Fruit fly (Drosophila melanogaster) whole organism, embryonic: ENCODE measurements around the gene CG12728.

Source experiments
- Awh ChIP-seq: fragments of 200-800 bp; sonication (Bioruptor generic); IDR thresholded peaks from 2 replicates; pipeline ENCODE4, ENCODE4 v1.3.6; 2022; ENCODE audit warnings: missing biosample characterization, missing genetic modification characterization
- CG14014 ChIP-seq: fragments of 200-800 bp; sonication (Bioruptor generic); IDR thresholded peaks from 2 replicates; pipeline ENCODE4 v1.3.6; 2022; ENCODE audit warnings: missing biosample characterization, missing genetic modification characterization
- CG14441 ChIP-seq: fragments of 200-800 bp; sonication (Bioruptor generic); IDR thresholded peaks from 2 replicates; pipeline ENCODE4 v1.3.6; 2022; ENCODE audit warnings: missing biosample characterization, missing genetic modification characterization
- CG17568 ChIP-seq: fragments of 200-800 bp; sonication (Bioruptor generic); optimal IDR thresholded peaks from 2 replicates; lab custom pipeline; 2018; ENCODE audit warnings: missing biosample characterization, mild to moderate bottlenecking, missing genetic modification characterization, moderate library complexity
- CG18764 ChIP-seq: fragments of 200-800 bp; sonication (Bioruptor generic); optimal IDR thresholded peaks from 3 replicates; lab custom pipeline; 2016; ENCODE audit warnings: missing biosample characterization, missing genetic modification characterization
- CG2120 ChIP-seq: fragments of 200-800 bp; sonication (Bioruptor generic); optimal IDR thresholded peaks from 3 replicates; lab custom pipeline; 2016; ENCODE audit warnings: missing biosample characterization, missing genetic modification characterization
- CG30403 ChIP-seq: fragments of 200-800 bp; sonication (Bioruptor generic); optimal IDR thresholded peaks from 3 replicates; lab custom pipeline; 2016; ENCODE audit warnings: missing biosample characterization, missing genetic modification characterization
- CG30431 ChIP-seq: fragments of 200-800 bp; sonication (Bioruptor generic); optimal IDR thresholded peaks from 2 replicates; lab custom pipeline; 2017; ENCODE audit warnings: missing biosample characterization, missing genetic modification characterization
- CG31441 ChIP-seq: fragments of 200-800 bp; sonication (Bioruptor generic); IDR thresholded peaks from 2 replicates; pipeline ENCODE4 v1.3.6; 2022; ENCODE audit warnings: missing biosample characterization, missing genetic modification characterization
- CG3163 ChIP-seq: fragments of 200-800 bp; sonication (Bioruptor generic); optimal IDR thresholded peaks from 3 replicates; lab custom pipeline; 2016; ENCODE audit warnings: missing biosample characterization, missing genetic modification characterization
- CG4854 ChIP-seq: fragments of 200-800 bp; sonication (Bioruptor generic); optimal IDR thresholded peaks from 2 replicates; lab custom pipeline; 2016; ENCODE audit warnings: missing biosample characterization, missing genetic modification characterization, inconsistent platforms
- CG5180 ChIP-seq: fragments of 200-800 bp; sonication (Bioruptor generic); optimal IDR thresholded peaks from 3 replicates; lab custom pipeline; 2017; ENCODE audit warnings: missing biosample characterization, missing genetic modification characterization, mild to moderate bottlenecking, moderate library complexity, missing genetic modification reagents
- CG5953 ChIP-seq: fragments of 200-800 bp; sonication (Bioruptor generic); IDR thresholded peaks from 2 replicates; pipeline ENCODE4 v1.3.6; 2022; ENCODE audit warnings: missing biosample characterization, missing genetic modification characterization
- CG6791 ChIP-seq: fragments of 200-800 bp; sonication (Bioruptor generic); IDR thresholded peaks from 3 replicates; pipeline ENCODE4 v1.3.6; 2022; ENCODE audit warnings: missing biosample characterization, missing genetic modification characterization; ENCODE audit not compliant: partially characterized antibody
- CG7556 ChIP-seq: fragments of 200-800 bp; sonication (Bioruptor generic); optimal IDR thresholded peaks from 2 replicates; lab custom pipeline; 2017; ENCODE audit warnings: missing biosample characterization, mild to moderate bottlenecking, missing genetic modification characterization
- CG7928 ChIP-seq: fragments of 200-800 bp; sonication (Bioruptor generic); optimal IDR thresholded peaks from 2 replicates; lab custom pipeline; 2017; ENCODE audit warnings: missing biosample characterization, mild to moderate bottlenecking, missing genetic modification characterization
- CG8281 ChIP-seq: fragments of 200-800 bp; sonication (Bioruptor generic); optimal IDR thresholded peaks from 2 replicates; lab custom pipeline; 2018; ENCODE audit warnings: missing biosample characterization, mild to moderate bottlenecking, missing genetic modification characterization, moderate library complexity
- CG8290 ChIP-seq, 3 experiments: fragments of 200-800 bp; sonication (Bioruptor generic); optimal IDR thresholded peaks; 2 replicates each; lab custom pipeline; 2016 to 2019; ENCODE audit warnings: missing biosample characterization in 3 of 3, missing genetic modification characterization in 3 of 3, mild to moderate bottlenecking in 2 of 3, moderate library complexity in 1 of 3
- CG9876 ChIP-seq: fragments of 200-800 bp; sonication (Bioruptor generic); optimal IDR thresholded peaks from 2 replicates; lab custom pipeline; 2016; ENCODE audit warnings: missing biosample characterization, missing genetic modification characterization
- D ChIP-seq, 2 experiments: fragments of 200-800 bp in 1 of 2; fragments of >200 bp in 1 of 2; sonication (Bioruptor generic) in 1 of 2; optimal IDR thresholded peaks; 2 replicates in 1 of 2; 3 replicates in 1 of 2; lab custom pipeline; 2017; ENCODE audit warnings: mild to moderate bottlenecking in 1 of 2, missing biosample characterization in 1 of 2, missing genetic modification characterization in 1 of 2, missing genetic modification reagents in 1 of 2
- Dbx ChIP-seq: fragments of 200-800 bp; sonication (Bioruptor generic); IDR thresholded peaks from 3 replicates; pipeline ENCODE4 v1.3.6; 2022; ENCODE audit warnings: missing biosample characterization, missing genetic modification characterization
- Fer1 ChIP-seq: fragments of 200-800 bp; sonication (Bioruptor generic); optimal IDR thresholded peaks from 2 replicates; lab custom pipeline; 2017; ENCODE audit warnings: missing biosample characterization, mild to moderate bottlenecking, missing genetic modification characterization
- HHEX ChIP-seq: fragments of 200-800 bp; sonication (Bioruptor generic); optimal IDR thresholded peaks from 3 replicates; lab custom pipeline; 2017; ENCODE audit warnings: missing biosample characterization, mild to moderate bottlenecking, missing genetic modification characterization, missing genetic modification reagents
- Hey ChIP-seq: fragments of 200-800 bp; sonication (Bioruptor generic); optimal IDR thresholded peaks from 3 replicates; lab custom pipeline; 2018; ENCODE audit warnings: missing biosample characterization, mild to moderate bottlenecking, missing genetic modification characterization
- HmgZ ChIP-seq: fragments of 200-800 bp; sonication (Bioruptor generic); optimal IDR thresholded peaks from 2 replicates; lab custom pipeline; 2018; ENCODE audit warnings: missing biosample characterization, mild to moderate bottlenecking, missing genetic modification characterization
- NK7.1 ChIP-seq: fragments of 200-800 bp; sonication (Bioruptor generic); optimal IDR thresholded peaks from 3 replicates; lab custom pipeline; 2016; ENCODE audit warnings: missing biosample characterization, missing genetic modification characterization
- NfI ChIP-seq: fragments of 200-800 bp; sonication (Bioruptor generic); optimal IDR thresholded peaks from 3 replicates; lab custom pipeline; 2018; ENCODE audit warnings: missing biosample characterization, mild to moderate bottlenecking, missing genetic modification characterization, moderate library complexity
- Oli ChIP-seq: fragments of 200-800 bp; sonication (Bioruptor generic); optimal IDR thresholded peaks from 2 replicates; lab custom pipeline; 2018; ENCODE audit warnings: missing biosample characterization, mild to moderate bottlenecking, missing genetic modification characterization, moderate library complexity
- Ptx1 ChIP-seq: fragments of 200-800 bp; sonication (Bioruptor generic); IDR thresholded peaks from 2 replicates; pipeline ENCODE4 v1.3.6; 2022; ENCODE audit warnings: missing biosample characterization, missing genetic modification characterization
- Ravus ChIP-seq: fragments of 200-800 bp; sonication (Bioruptor generic); IDR thresholded peaks from 2 replicates; pipeline ENCODE4 v1.3.6; 2022; ENCODE audit warnings: missing biosample characterization, missing genetic modification characterization
- Scr ChIP-seq: fragments of 200-800 bp; sonication (Bioruptor generic); IDR thresholded peaks from 2 replicates; pipeline ENCODE4 v1.3.6; 2022; ENCODE audit warnings: missing biosample characterization, missing genetic modification characterization; ENCODE audit not compliant: partially characterized antibody
- Xrp1 ChIP-seq: fragments of 200-800 bp; sonication (Bioruptor generic); IDR thresholded peaks from 2 replicates; pipeline ENCODE4 v1.3.6; 2022; ENCODE audit warnings: missing biosample characterization, missing genetic modification characterization
- bigmax ChIP-seq: fragments of 200-800 bp; sonication (Bioruptor generic); optimal IDR thresholded peaks from 2 replicates; lab custom pipeline; 2018; ENCODE audit warnings: missing biosample characterization, mild to moderate bottlenecking, missing genetic modification characterization
- chif ChIP-seq, 2 experiments: fragments of 200-800 bp; sonication (Bioruptor generic); optimal IDR thresholded peaks; 3 replicates each; lab custom pipeline; 2016; ENCODE audit warnings: missing biosample characterization in 2 of 2, missing genetic modification characterization in 2 of 2
- dpn ChIP-seq, 2 experiments: fragments of 200-800 bp; sonication (Bioruptor generic); optimal IDR thresholded peaks; 3 replicates each; lab custom pipeline; 2016; ENCODE audit warnings: missing biosample characterization in 2 of 2, missing genetic modification characterization in 2 of 2
- eyg ChIP-seq: fragments of 200-800 bp; sonication (Bioruptor generic); optimal IDR thresholded peaks from 3 replicates; lab custom pipeline; 2016; ENCODE audit warnings: missing biosample characterization, missing genetic modification characterization
- fd64A ChIP-seq: fragments of 200-800 bp; sonication (Bioruptor generic); optimal IDR thresholded peaks from 3 replicates; lab custom pipeline; 2018; ENCODE audit warnings: missing biosample characterization, mild to moderate bottlenecking, missing genetic modification characterization
- fru ChIP-seq: fragments of >200 bp; optimal IDR thresholded peaks from 2 replicates; lab custom pipeline; 2017
- gce ChIP-seq: fragments of 200-800 bp; sonication (Bioruptor generic); IDR thresholded peaks from 3 replicates; pipeline ENCODE4 v1.3.6; 2022; ENCODE audit warnings: missing biosample characterization, missing genetic modification characterization
- gt ChIP-seq: fragments of 200-800 bp; sonication (Bioruptor generic); IDR thresholded peaks from 2 replicates; pipeline ENCODE4 v1.3.6; 2022; ENCODE audit warnings: missing biosample characterization, missing genetic modification characterization
- ham ChIP-seq: fragments of 200-800 bp; sonication (Bioruptor generic); IDR thresholded peaks from 2 replicates; pipeline ENCODE4 v1.3.6; 2022; ENCODE audit warnings: missing biosample characterization, missing genetic modification characterization
- inv ChIP-seq: fragments of 200-800 bp; sonication (Bioruptor generic); IDR thresholded peaks from 2 replicates; pipeline ENCODE4 v1.3.6; 2022; ENCODE audit warnings: missing biosample characterization, missing genetic modification characterization; ENCODE audit not compliant: partially characterized antibody
- kay ChIP-seq: fragments of 200-800 bp; sonication (Bioruptor generic); optimal IDR thresholded peaks from 2 replicates; lab custom pipeline; 2016; ENCODE audit warnings: missing biosample characterization, missing genetic modification characterization
- maf-S ChIP-seq: fragments of 200-800 bp; sonication (Bioruptor generic); optimal IDR thresholded peaks from 2 replicates; lab custom pipeline; 2016; ENCODE audit warnings: missing biosample characterization, missing genetic modification characterization
- pita ChIP-seq: fragments of 200-800 bp; sonication (Bioruptor generic); optimal IDR thresholded peaks from 2 replicates; lab custom pipeline; 2017; ENCODE audit warnings: missing biosample characterization, mild to moderate bottlenecking, missing genetic modification characterization
- pnt ChIP-seq: fragments of 200-800 bp; sonication (Bioruptor generic); optimal IDR thresholded peaks from 3 replicates; lab custom pipeline; 2016; ENCODE audit warnings: missing biosample characterization, missing genetic modification characterization
- pzg ChIP-seq: fragments of 200-800 bp; sonication (Bioruptor generic); optimal IDR thresholded peaks from 3 replicates; lab custom pipeline; 2018; ENCODE audit warnings: missing biosample characterization, mild to moderate bottlenecking, missing genetic modification characterization, moderate library complexity
- so ChIP-seq: fragments of 200-800 bp; sonication (Bioruptor generic); IDR thresholded peaks from 3 replicates; pipeline ENCODE4 v1.3.6; 2022; ENCODE audit warnings: missing biosample characterization, missing genetic modification characterization
- sug ChIP-seq: fragments of 200-800 bp; optimal IDR thresholded peaks from 2 replicates; lab custom pipeline; 2019; ENCODE audit warnings: missing biosample characterization, mild to moderate bottlenecking, missing genetic modification characterization, moderate library complexity
- trh ChIP-seq: fragments of 200-800 bp; sonication (Bioruptor generic); optimal IDR thresholded peaks from 2 replicates; lab custom pipeline; 2016; ENCODE audit warnings: missing biosample characterization, missing genetic modification characterization

The CG12728 gene

dm6 chrX:5968094-5968723 lies 25.8 kb downstream of the CG12728 start (continued):
- no peak for TF ChIP-seq kay (GFP tag; lab: Kevin White, UChicago)
- TF ChIP-seq CG31441 (GFP tag; lab: Robert Waterston, UW): peak; percentile 37; the same call in 1 of the 2 replicates
- TF ChIP-seq bigmax (GFP tag; lab: Kevin White, UChicago): no peak
- no peak for TF ChIP-seq trh (GFP tag; lab: Kevin White, UChicago)
- TF ChIP-seq inv: no peak
- no peak; the same call in 2 of the 3 replicates for TF ChIP-seq so
- no peak for TF ChIP-seq ham (GFP tag; lab: Robert Waterston, UW)
- no peak for TF ChIP-seq CG6791 (GFP tag; lab: Robert Waterston, UW)
- peak; percentile 50 for TF ChIP-seq Oli (tag; lab: Kevin White, UChicago)
- TF ChIP-seq CG14014 (GFP tag; lab: Robert Waterston, UW): no peak
- TF ChIP-seq HmgZ (tag; lab: Kevin White, UChicago): no peak
- TF ChIP-seq CG7556 (GFP tag; lab: Kevin White, UChicago): no peak
- TF ChIP-seq dpn (GFP tag; optimal IDR thresholded peaks at IDR 0.05; lab: Kevin White, UChicago): peak in 1 of 2 experiments; percentile 39
- no peak for TF ChIP-seq fd64A (GFP tag; lab: Kevin White, UChicago)
- TF ChIP-seq chif (GFP tag; optimal IDR thresholded peaks at IDR 0.05; lab: Kevin White, UChicago): peak; percentile 21 to 45
- no peak for TF ChIP-seq eyg (GFP tag; lab: Kevin White, UChicago)
- peak; percentile 59 for TF ChIP-seq Ptx1
- no peak for TF ChIP-seq Dbx (GFP tag; lab: Robert Waterston, UW)
- peak; percentile 42; the same call in 1 of the 2 replicates for TF ChIP-seq Awh (GFP tag; lab: Robert Waterston, UW)
- no peak for TF ChIP-seq pita
- TF ChIP-seq NK7.1 (GFP tag; lab: Kevin White, UChicago): no peak
- no peak for TF ChIP-seq CG18764 (GFP tag; lab: Kevin White, UChicago)
- TF ChIP-seq CG8290 (GFP tag; optimal IDR thresholded peaks at IDR 0.05; lab: Kevin White, UChicago): no peak
- no peak for TF ChIP-seq CG8290 (tag; optimal IDR thresholded peaks at IDR 0.05; lab: Kevin White, UChicago)
- TF ChIP-seq HHEX (GFP tag; lab: Kevin White, UChicago): no peak
- no peak for TF ChIP-seq gce (GFP tag; lab: Robert Waterston, UW)
- no peak for TF ChIP-seq CG30431 (GFP tag; lab: Kevin White, UChicago)
- TF ChIP-seq CG17568 (GFP tag; lab: Kevin White, UChicago): no peak
- TF ChIP-seq CG2120 (GFP tag; lab: Kevin White, UChicago): no peak
- no peak for TF ChIP-seq D (optimal IDR thresholded peaks at IDR 0.05; lab: Kevin White, UChicago)
- TF ChIP-seq D (GFP tag; optimal IDR thresholded peaks at IDR 0.05; lab: Kevin White, UChicago): peak; percentile 40
- no peak for TF ChIP-seq Hey (tag; lab: Kevin White, UChicago)
- TF ChIP-seq CG30403 (GFP tag; lab: Kevin White, UChicago): peak; percentile 20
- no peak for TF ChIP-seq maf-S (GFP tag; lab: Kevin White, UChicago)
- TF ChIP-seq NfI (GFP tag; lab: Kevin White, UChicago): no peak
- peak; percentile 44 for TF ChIP-seq CG14441 (GFP tag; lab: Robert Waterston, UW)
- no peak for TF ChIP-seq Fer1 (GFP tag; lab: Kevin White, UChicago)
- peak; percentile 21 for TF ChIP-seq pnt (GFP tag; lab: Kevin White, UChicago)
- TF ChIP-seq Ravus (GFP tag; lab: Robert Waterston, UW): no peak
- no peak for TF ChIP-seq CG5953 (GFP tag; lab: Robert Waterston, UW)
- peak; percentile 69 for TF ChIP-seq Xrp1 (GFP tag; lab: Robert Waterston, UW)
- TF ChIP-seq CG7928 (GFP tag; lab: Kevin White, UChicago): no peak
- no peak for TF ChIP-seq CG9876 (GFP tag; lab: Kevin White, UChicago)
- no peak for TF ChIP-seq CG5180
- no peak for TF ChIP-seq sug
- no peak for TF ChIP-seq CG8281 (tag; lab: Kevin White, UChicago)
- TF ChIP-seq pzg (GFP tag; lab: Kevin White, UChicago): no peak
- no peak for TF ChIP-seq gt
- no peak for TF ChIP-seq CG4854 (GFP tag; lab: Kevin White, UChicago)
- TF ChIP-seq CG3163: no peak
- TF ChIP-seq Scr (GFP tag; lab: Robert Waterston, UW): no peak
- TF ChIP-seq fru (lab: Kevin White, UChicago): no peak
